Worm (Caenorhabditis elegans): ENCODE measurements around the gene rpap-3.

DNA sequence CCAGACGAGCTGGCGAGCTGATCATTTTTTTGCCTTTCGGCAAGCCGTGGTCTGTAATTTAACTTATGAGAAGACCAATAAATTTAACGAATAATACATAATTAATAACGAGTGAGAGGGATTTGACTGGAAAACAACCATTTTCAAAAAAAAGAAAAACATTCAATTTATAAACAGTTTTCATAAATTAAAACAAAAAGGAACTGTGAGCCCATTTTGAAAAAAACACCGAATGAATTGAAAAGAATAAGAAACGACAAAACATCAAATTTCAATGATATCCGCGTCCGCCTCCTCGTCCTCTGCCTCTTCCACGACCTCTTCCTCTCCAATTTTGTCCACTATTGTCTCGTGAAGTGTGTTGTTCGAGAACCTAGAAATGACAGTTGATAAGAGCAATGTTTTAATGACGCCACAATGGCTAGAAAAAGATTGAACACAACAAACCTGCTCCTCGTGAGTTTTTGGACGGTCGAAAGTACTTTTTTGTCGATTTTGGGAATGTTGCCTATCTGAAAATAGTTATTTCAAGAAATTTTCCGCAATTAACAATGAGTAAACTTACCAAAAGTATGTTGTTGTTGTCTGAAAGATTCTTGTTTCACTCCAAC lies 5.1 kb upstream of the rpap-3 start, which contains the start of gene tag-321:
- TF ChIP-seq him-1 (tag; optimal IDR thresholded peaks at IDR 0.05) (no peak), W03F9.2 (tag; optimal IDR thresholded peaks at IDR 0.05) (no peak)
